Fruit fly (Drosophila melanogaster): ENCODE measurements around the gene Tcs4.

DNA sequence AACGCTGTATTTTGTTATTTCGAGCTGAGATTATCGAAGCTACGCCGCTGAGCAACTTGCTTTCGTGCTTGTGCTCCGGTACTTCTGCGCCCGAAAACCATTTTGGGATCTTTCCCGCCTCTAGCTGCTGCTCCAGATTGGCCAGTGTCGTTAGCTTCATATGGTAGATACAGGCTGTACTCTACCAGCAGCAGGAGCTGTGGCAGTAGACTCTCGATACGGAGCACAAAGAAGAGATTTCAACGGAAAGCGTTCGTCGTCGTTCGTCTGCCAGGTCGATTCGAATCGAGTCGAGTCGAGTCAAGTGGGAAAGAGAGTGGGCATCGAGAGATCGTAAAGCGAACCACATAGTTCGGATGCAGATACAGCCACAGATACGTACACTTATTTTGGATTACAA lies 13.3 kb upstream of the Tcs4 start:
- no peak for TF ChIP-seq CG14655 (GFP tag; optimal IDR thresholded peaks at IDR 0.05)
- no peak for TF ChIP-seq CG12605 (GFP tag; IDR thresholded peaks at IDR 0.05)
- TF ChIP-seq CG9948 (tag; optimal IDR thresholded peaks at IDR 0.05) = no peak
- no peak for TF ChIP-seq gl (tag; optimal IDR thresholded peaks at IDR 0.05)

All from whole organism, pupa.